Fruit fly (Drosophila melanogaster): Measurements from ENCODE around the gene CG10864.

Gene CG10864

dm6 chr3R:18412279-18413214, 1.1 kb upstream of the CG10864 start, which contains the start of gene CG31122 (continued):
- TF ChIP-seq CG14441 (GFP tag; IDR thresholded peaks at IDR 0.05) (peak; percentile 44; the same call in 1 of the 2 replicates), ham (GFP tag; IDR thresholded peaks at IDR 0.05) (no peak), stwl (tag; optimal IDR thresholded peaks at IDR 0.05) (peak; percentile 99), CG4617 (GFP tag; optimal IDR thresholded peaks at IDR 0.05; ENCODE audit: borderline replicate concordance) (peak; percentile 36), cad (GFP tag; optimal IDR thresholded peaks at IDR 0.05) (no peak), nau (GFP tag; optimal IDR thresholded peaks at IDR 0.05) (no peak), kay (GFP tag; optimal IDR thresholded peaks at IDR 0.05) (no peak), CG13775 (GFP tag; optimal IDR thresholded peaks at IDR 0.05) (peak; percentile 47), fru (optimal IDR thresholded peaks at IDR 0.05) (no peak), gce (GFP tag; IDR thresholded peaks at IDR 0.05) (no peak), Chrac-16 (GFP tag; optimal IDR thresholded peaks at IDR 0.05) (peak; percentile 59), jumu (GFP tag; optimal IDR thresholded peaks at IDR 0.05) (peak; percentile 52), Hr51 (GFP tag; optimal IDR thresholded peaks at IDR 0.05) (peak in 1 of 2 experiments; percentile 62), aop (GFP tag; IDR thresholded peaks at IDR 0.05) (no peak), esg (GFP tag; conservative IDR thresholded peaks at IDR 0.05) (no peak; the same call in 1 of the 2 replicates), otp (GFP tag; IDR thresholded peaks at IDR 0.05) (no peak), luna (GFP tag; optimal IDR thresholded peaks at IDR 0.05) (no peak), zen (tag; optimal IDR thresholded peaks at IDR 0.05) (peak; percentile 8), Spps (tag; optimal IDR thresholded peaks at IDR 0.05) (no peak), chif (GFP tag; optimal IDR thresholded peaks at IDR 0.05) (peak in 1 of 2 experiments; percentile 42), sim (GFP tag; IDR thresholded peaks at IDR 0.05) (no peak), Xrp1 (GFP tag; IDR thresholded peaks at IDR 0.05) (0 out of 2 replicates have a peak, but pooled peaks have one; percentile 37), CG18599 (GFP tag; optimal IDR thresholded peaks at IDR 0.05) (no peak), Gsc (GFP tag; IDR thresholded peaks at IDR 0.05) (no peak), ranshi (GFP tag; IDR thresholded peaks at IDR 0.05) (peak; percentile 82), klu (GFP tag; IDR thresholded peaks at IDR 0.05) (no peak), CG11085 (GFP tag; IDR thresholded peaks at IDR 0.05) (no peak), Sry-β (GFP tag; optimal IDR thresholded peaks at IDR 0.05) (no peak), B-H2 (GFP tag; optimal IDR thresholded peaks at IDR 0.05) (peak; percentile 47), CG1603 (tag; optimal IDR thresholded peaks at IDR 0.05) (no peak), chn (GFP tag; optimal IDR thresholded peaks at IDR 0.05) (peak; percentile 37), CG5953 (GFP tag; IDR thresholded peaks at IDR 0.05) (no peak), CG12299 (tag; optimal IDR thresholded peaks at IDR 0.05) (no peak)

- TF ChIP-seq psq (GFP tag; optimal IDR thresholded peaks at IDR 0.05): no peak
- TF ChIP-seq HLHmδ (GFP tag; optimal IDR thresholded peaks at IDR 0.05): no peak
- peak; percentile 64 for TF ChIP-seq unpg (GFP tag; optimal IDR thresholded peaks at IDR 0.05)
- TF ChIP-seq tx (GFP tag; optimal IDR thresholded peaks at IDR 0.05): peak; percentile 51
- TF ChIP-seq CG5245 (GFP tag; optimal IDR thresholded peaks at IDR 0.05): peak; percentile 34
- TF ChIP-seq YL-1 (GFP tag; optimal IDR thresholded peaks at IDR 0.05): peak; percentile 84
- TF ChIP-seq ac (GFP tag; optimal IDR thresholded peaks at IDR 0.05): no peak
- TF ChIP-seq ken (GFP tag; IDR thresholded peaks at IDR 0.05): peak; percentile 48; the same call in 1 of the 3 replicates
- no peak for TF ChIP-seq Lim3 (GFP tag; IDR thresholded peaks at IDR 0.05)
- TF ChIP-seq fru (optimal IDR thresholded peaks at IDR 0.05): no peak
- peak; percentile 43; the same call in 1 of the 2 replicates for TF ChIP-seq ranshi (GFP tag; IDR thresholded peaks at IDR 0.05)
- TF ChIP-seq cad (GFP tag; optimal IDR thresholded peaks at IDR 0.05): no peak
- TF ChIP-seq Abd-B (GFP tag; optimal IDR thresholded peaks at IDR 0.05): peak; percentile 1
- TF ChIP-seq CG2116 (GFP tag; optimal IDR thresholded peaks at IDR 0.05): peak; percentile 58
- peak; percentile 69 for TF ChIP-seq nom (GFP tag; optimal IDR thresholded peaks at IDR 0.05)
- TF ChIP-seq CG4617 (GFP tag; optimal IDR thresholded peaks at IDR 0.05; ENCODE audit: borderline replicate concordance): peak; percentile 88
- peak; percentile 71 for TF ChIP-seq tin (GFP tag; optimal IDR thresholded peaks at IDR 0.05)
- TF ChIP-seq CG43689 (GFP tag; IDR thresholded peaks at IDR 0.05): no peak
- TF ChIP-seq cato (GFP tag; optimal IDR thresholded peaks at IDR 0.05; ENCODE audit: borderline replicate concordance): peak; percentile 48
- TF ChIP-seq Lpt (GFP tag; optimal IDR thresholded peaks at IDR 0.05): no peak
- peak; percentile 69 for TF ChIP-seq Nf-YC (tag; optimal IDR thresholded peaks at IDR 0.05)
Measured at dm6 chr3R:18404713-18405112, 6.7 kb downstream of the CG10864 start, which contains the start of gene CG7685. Gene CG7685 (plus strand): TSS chr3R:18404940.

Measured in whole organism, embryonic.